Fruit fly (Drosophila melanogaster): ENCODE measurements around the gene w-cup.

The w-cup gene

DNA sequence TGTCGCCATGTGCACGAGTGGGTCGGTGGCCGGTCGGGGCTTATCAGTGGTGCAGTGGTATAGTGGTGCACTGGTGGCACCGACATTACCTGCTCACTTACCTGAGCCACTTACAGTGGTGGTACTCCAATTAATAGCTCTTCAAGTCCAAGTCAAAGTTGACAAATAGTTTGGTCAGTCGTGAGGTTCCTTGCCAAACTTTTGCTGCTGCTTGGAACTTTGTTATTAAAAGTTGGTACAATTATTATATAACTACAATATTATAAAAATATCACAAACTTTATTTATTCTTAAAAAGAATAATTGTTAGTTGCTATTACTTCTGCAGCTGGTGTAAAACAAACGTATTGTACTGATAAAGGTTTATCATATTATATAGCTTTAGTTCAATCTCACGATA lies 33.6 kb downstream of the w-cup start:
- TF ChIP-seq fru (GFP tag; optimal IDR thresholded peaks at IDR 0.05) (no peak), woc (GFP tag; optimal IDR thresholded peaks at IDR 0.05) (no peak), foxo (GFP tag; optimal IDR thresholded peaks at IDR 0.05) (no peak), dl (GFP tag; optimal IDR thresholded peaks at IDR 0.05; ENCODE audit: insufficient read depth in 1 of 2, partially characterized antibody in 2 of 2) (no peak), dsf (GFP tag; optimal IDR thresholded peaks at IDR 0.05; ENCODE audit: borderline replicate concordance) (no peak), Vsx2 (GFP tag; optimal IDR thresholded peaks at IDR 0.05; ENCODE audit: partially characterized antibody) (no peak), Hr83 (GFP tag; optimal IDR thresholded peaks at IDR 0.05; ENCODE audit: poor library complexity, severe bottlenecking) (no peak), OdsH (GFP tag; optimal IDR thresholded peaks at IDR 0.05) (no peak), sv (GFP tag; optimal IDR thresholded peaks at IDR 0.05) (no peak), rgr (GFP tag; optimal IDR thresholded peaks at IDR 0.05) (no peak)

DNA sequence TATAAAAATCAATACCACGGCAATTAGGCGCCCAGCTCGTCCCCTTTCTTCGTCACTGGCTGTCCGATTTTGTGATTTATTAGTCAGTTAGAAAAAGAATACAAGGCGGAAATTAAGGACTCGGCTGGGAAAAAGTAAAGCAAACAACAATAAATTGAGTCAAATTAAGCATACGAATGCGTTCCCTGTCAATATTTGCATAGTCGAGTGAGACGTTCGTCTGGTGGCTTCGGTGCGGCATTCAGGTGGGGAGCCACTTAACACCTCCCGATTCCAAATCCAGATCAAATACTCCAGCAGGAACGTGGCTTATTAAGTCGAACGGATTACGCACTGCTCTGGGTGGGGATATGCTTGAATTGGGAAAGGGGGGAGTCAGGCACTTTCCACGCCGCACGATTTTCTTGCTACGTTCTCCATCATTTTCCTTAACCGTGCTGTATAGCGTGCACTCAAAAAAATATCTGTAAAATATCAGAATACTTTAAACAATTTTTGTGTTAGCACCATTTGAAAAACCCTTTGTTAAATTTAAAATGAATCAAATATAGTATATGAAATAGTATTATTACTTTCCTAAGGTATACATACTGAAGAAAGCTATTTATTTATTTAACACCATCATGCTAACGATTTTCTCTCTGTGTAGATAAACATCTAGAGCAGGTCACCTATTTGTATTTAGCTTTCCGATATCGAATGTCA lies 34.4 kb downstream of the w-cup start:
- TF ChIP-seq Hnf4 (GFP tag; optimal IDR thresholded peaks at IDR 0.05) (no peak), usp (GFP tag; optimal IDR thresholded peaks at IDR 0.05) (no peak), pan (optimal IDR thresholded peaks at IDR 0.05) (no peak), dl (GFP tag; optimal IDR thresholded peaks at IDR 0.05; ENCODE audit: insufficient read depth in 1 of 2, partially characterized antibody in 2 of 2) (no peak), fru (GFP tag; optimal IDR thresholded peaks at IDR 0.05) (no peak), dsf (GFP tag; optimal IDR thresholded peaks at IDR 0.05; ENCODE audit: borderline replicate concordance) (no peak), CrebA (GFP tag; optimal IDR thresholded peaks at IDR 0.05; ENCODE audit: borderline replicate concordance) (no peak), h (GFP tag; optimal IDR thresholded peaks at IDR 0.05) (no peak), Abd-B (GFP tag; optimal IDR thresholded peaks at IDR 0.05) (no peak), N (GFP tag; optimal IDR thresholded peaks at IDR 0.05) (no peak)

DNA sequence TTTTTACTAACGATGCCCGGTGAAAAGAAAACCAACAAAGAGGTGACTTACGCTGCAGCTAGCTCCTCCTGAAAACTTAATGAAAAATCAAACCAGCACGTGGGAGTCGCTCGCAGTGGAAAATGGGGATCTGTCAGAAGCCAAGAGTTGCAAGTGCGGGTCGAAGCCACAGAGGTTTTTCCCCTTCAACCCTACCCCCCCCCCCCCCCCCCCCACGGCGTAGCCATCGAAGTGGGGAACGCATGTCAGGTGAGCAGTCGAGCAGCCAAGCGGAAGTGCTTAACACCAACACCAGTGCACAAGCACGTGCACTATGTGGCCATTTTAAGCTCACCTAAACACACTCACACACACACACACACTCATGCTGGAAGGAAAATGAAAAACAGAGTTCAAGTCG lies 38.2 kb downstream of the w-cup start:
- TF ChIP-seq rgr (GFP tag; optimal IDR thresholded peaks at IDR 0.05) (no peak), N (GFP tag; optimal IDR thresholded peaks at IDR 0.05) (no peak), Myc (optimal IDR thresholded peaks at IDR 0.05) (no peak), dl (GFP tag; optimal IDR thresholded peaks at IDR 0.05; ENCODE audit: insufficient read depth in 1 of 2, partially characterized antibody in 2 of 2) (no peak), Rel (GFP tag; optimal IDR thresholded peaks at IDR 0.05) (no peak), Rel (tag; optimal IDR thresholded peaks at IDR 0.05) (no peak), Dfd (GFP tag; optimal IDR thresholded peaks at IDR 0.05) (peak; percentile 82), Vsx2 (GFP tag; optimal IDR thresholded peaks at IDR 0.05; ENCODE audit: partially characterized antibody) (no peak), foxo (GFP tag; optimal IDR thresholded peaks at IDR 0.05) (no peak)

- TF ChIP-seq dl (GFP tag; optimal IDR thresholded peaks at IDR 0.05; ENCODE audit: insufficient read depth in 1 of 2, partially characterized antibody in 2 of 2) (no peak), brk (GFP tag; optimal IDR thresholded peaks at IDR 0.05) (no peak), Vsx2 (GFP tag; optimal IDR thresholded peaks at IDR 0.05; ENCODE audit: partially characterized antibody) (no peak), psq (GFP tag; optimal IDR thresholded peaks at IDR 0.05) (no peak)
Measured at dm6 chr2L:10534022-10534421, 43.6 kb downstream of the w-cup start, which contains the start of gene CG18302. Gene CG18302 (plus strand): TSS chr2L:10534322.

DNA sequence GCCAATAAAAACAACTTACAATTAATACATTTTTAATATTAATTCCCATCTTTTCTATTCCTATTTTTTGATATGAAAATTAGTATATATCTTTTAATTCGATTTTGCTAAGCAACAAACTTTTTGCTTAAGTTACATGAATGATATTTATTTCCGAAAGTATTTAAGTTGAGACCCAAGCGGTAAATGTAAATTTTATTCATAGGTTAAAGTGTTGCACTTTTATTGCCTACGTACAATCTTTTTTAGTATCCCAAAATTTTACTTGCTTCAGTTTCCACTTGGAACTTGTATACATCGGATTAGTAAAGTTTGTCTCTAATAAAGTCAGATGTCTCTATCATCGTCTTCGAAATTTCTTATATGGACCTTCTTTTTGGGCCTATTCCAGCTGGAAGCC lies 46.1 kb downstream of the w-cup start, which contains the start of gene CG18301:
TSS of gene CG18301 (plus strand) at position 301 of the 400 bp plus-strand sequence.
- TF ChIP-seq Dfd (GFP tag; optimal IDR thresholded peaks at IDR 0.05), result no peak
- no peak for TF ChIP-seq N (GFP tag; optimal IDR thresholded peaks at IDR 0.05)
- TF ChIP-seq br (GFP tag; optimal IDR thresholded peaks at IDR 0.05), result no peak
- no peak for TF ChIP-seq Abd-B (GFP tag; optimal IDR thresholded peaks at IDR 0.05)
- TF ChIP-seq rgr (GFP tag; optimal IDR thresholded peaks at IDR 0.05), result no peak

DNA sequence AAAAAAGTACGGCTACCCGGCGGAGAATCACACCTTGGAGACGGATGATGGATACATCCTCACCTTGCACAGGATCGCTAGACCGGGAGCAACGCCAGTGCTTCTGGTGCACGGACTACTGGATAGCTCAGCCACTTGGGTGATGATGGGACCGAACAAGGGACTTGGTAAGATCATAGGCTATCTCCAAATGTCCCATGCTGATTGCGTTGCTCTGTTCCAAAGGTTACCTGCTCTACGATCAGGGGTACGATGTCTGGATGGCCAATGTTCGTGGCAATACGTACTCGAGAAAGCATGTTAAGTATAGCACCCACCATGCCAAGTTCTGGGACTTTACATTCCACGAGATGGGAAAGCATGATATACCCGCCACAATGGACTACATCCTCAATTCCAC lies 47.5 kb downstream of the w-cup start:
- no peak for TF ChIP-seq fru (GFP tag; optimal IDR thresholded peaks at IDR 0.05)
- TF ChIP-seq tai (GFP tag; optimal IDR thresholded peaks at IDR 0.05), result no peak
- no peak for TF ChIP-seq OdsH (GFP tag; optimal IDR thresholded peaks at IDR 0.05)
- no peak for TF ChIP-seq dl (GFP tag; optimal IDR thresholded peaks at IDR 0.05; ENCODE audit: insufficient read depth in 1 of 2, partially characterized antibody in 2 of 2)
- no peak for TF ChIP-seq sv (GFP tag; optimal IDR thresholded peaks at IDR 0.05)
- no peak for TF ChIP-seq ey (GFP tag; optimal IDR thresholded peaks at IDR 0.05)
